Fruit fly (Drosophila melanogaster): Measurements from ENCODE around the gene GILT2.

GILT2 gene

DNA sequence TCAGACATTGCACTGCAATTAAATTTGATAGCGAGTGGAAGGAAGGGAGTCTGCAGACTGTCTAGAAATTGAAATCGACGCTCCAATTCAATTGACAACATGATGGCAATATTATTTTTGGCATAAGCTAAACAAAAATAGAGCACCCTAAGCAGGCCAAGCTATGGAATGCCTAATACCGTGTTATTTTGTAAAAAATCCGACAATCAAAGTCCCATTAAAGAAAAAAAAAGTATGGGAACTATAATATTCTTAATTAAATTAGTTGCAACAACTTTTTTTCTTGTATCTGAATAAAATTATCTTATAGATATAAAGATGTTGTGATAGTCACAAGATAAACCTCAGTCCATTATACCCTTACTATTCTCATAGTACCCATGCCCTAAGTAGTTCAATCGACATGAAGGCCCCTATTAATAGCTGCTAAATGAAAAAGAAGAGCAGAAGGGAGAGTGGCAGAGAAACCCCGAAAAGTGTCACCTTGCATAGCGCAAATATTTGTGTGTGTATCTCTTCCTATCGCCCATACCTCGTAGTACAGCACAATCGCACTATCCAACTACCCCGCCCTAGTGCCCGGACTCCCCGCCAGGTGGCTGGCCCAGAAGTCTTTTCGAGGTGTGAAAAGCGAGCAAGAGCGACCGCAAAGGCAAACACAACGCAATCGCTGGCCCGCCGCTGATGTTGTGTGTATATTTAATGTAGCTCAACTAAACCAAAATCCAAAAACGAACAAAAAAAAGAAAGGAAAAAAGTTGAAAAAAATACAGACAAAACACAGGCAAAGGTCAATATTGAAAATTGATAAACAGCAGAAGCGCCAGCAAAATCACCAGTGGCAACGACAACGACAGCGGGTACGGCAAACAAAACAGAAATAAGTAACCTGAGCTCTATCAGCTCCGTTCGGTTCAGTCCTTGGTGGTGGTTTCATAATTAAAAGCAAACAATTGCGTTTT, 21.1 kb upstream of the GILT2 start (continued):
- TF ChIP-seq CG18476 (GFP tag; optimal IDR thresholded peaks at IDR 0.05) = no peak
- no peak for TF ChIP-seq usp (GFP tag; optimal IDR thresholded peaks at IDR 0.05)
- TF ChIP-seq wek (GFP tag; optimal IDR thresholded peaks at IDR 0.05) = peak; percentile 64
- no peak for TF ChIP-seq knrl (GFP tag; IDR thresholded peaks at IDR 0.05; ENCODE audit: partially characterized antibody)
- TF ChIP-seq CG3281 (GFP tag; optimal IDR thresholded peaks at IDR 0.05) = peak; percentile 36
- TF ChIP-seq CG13287 (GFP tag; IDR thresholded peaks at IDR 0.05; ENCODE audit: partially characterized antibody) = no peak
- TF ChIP-seq CG32772 (GFP tag; IDR thresholded peaks at IDR 0.05) = peak; percentile 65
- TF ChIP-seq BtbVII (GFP tag; optimal IDR thresholded peaks at IDR 0.05) = peak; percentile 50
- TF ChIP-seq crc (GFP tag; optimal IDR thresholded peaks at IDR 0.05) = peak; percentile 39
- no peak for TF ChIP-seq CG2120 (GFP tag; optimal IDR thresholded peaks at IDR 0.05)
- TF ChIP-seq CG3163 (GFP tag; optimal IDR thresholded peaks at IDR 0.05) = peak; percentile 59
- TF ChIP-seq CG11456 (GFP tag; IDR thresholded peaks at IDR 0.05) = no peak
- peak in 1 of 2 experiments; percentile 48 for TF ChIP-seq bsh (GFP tag; optimal IDR thresholded peaks at IDR 0.05)
- peak; percentile 19 for TF ChIP-seq btn (GFP tag; optimal IDR thresholded peaks at IDR 0.05)
- peak; percentile 10 for TF ChIP-seq Fer3 (tag; optimal IDR thresholded peaks at IDR 0.05)
- peak; percentile 50; the same call in 1 of the 2 replicates for TF ChIP-seq sens-2 (GFP tag; IDR thresholded peaks at IDR 0.05)
- no peak for TF ChIP-seq prd (optimal IDR thresholded peaks at IDR 0.05)
- TF ChIP-seq prd (GFP tag; IDR thresholded peaks at IDR 0.05) = peak; percentile 17; the same call in 2 of the 3 replicates
- TF ChIP-seq CG9876 (GFP tag; optimal IDR thresholded peaks at IDR 0.05) = peak; percentile 62
- no peak for TF ChIP-seq pzg (GFP tag; optimal IDR thresholded peaks at IDR 0.05)
- TF ChIP-seq caup (GFP tag; optimal IDR thresholded peaks at IDR 0.05; ENCODE audit: severe bottlenecking) = peak; percentile 49
- no peak for TF ChIP-seq CG30403 (GFP tag; optimal IDR thresholded peaks at IDR 0.05)
- TF ChIP-seq CG17361 (GFP tag; IDR thresholded peaks at IDR 0.05) = peak; percentile 67
- TF ChIP-seq ato (GFP tag; IDR thresholded peaks at IDR 0.05; ENCODE audit: partially characterized antibody) = no peak
- TF ChIP-seq CG4282 (GFP tag; optimal IDR thresholded peaks at IDR 0.05) = no peak
- TF ChIP-seq Hr39 (optimal IDR thresholded peaks at IDR 0.05) = no peak
- no peak for TF ChIP-seq Poxn (GFP tag; IDR thresholded peaks at IDR 0.05)
- TF ChIP-seq Xrp1 (GFP tag; IDR thresholded peaks at IDR 0.05) = peak; percentile 69
- TF ChIP-seq HmgZ (tag; optimal IDR thresholded peaks at IDR 0.05) = peak; percentile 66
- peak; percentile 57; the same call in 2 of the 3 replicates for TF ChIP-seq dysf (GFP tag; IDR thresholded peaks at IDR 0.05)
- TF ChIP-seq CG14667 (GFP tag; IDR thresholded peaks at IDR 0.05) = no peak
- peak; percentile 6 for TF ChIP-seq cato (GFP tag; optimal IDR thresholded peaks at IDR 0.05; ENCODE audit: borderline replicate concordance)
- no peak; the same call in 1 of the 2 replicates for TF ChIP-seq CG10366 (GFP tag; IDR thresholded peaks at IDR 0.05)
- TF ChIP-seq CG12071 (GFP tag; optimal IDR thresholded peaks at IDR 0.05) = peak; percentile 55
- TF ChIP-seq salm (tag; optimal IDR thresholded peaks at IDR 0.05) = peak; percentile 71
- TF ChIP-seq br (optimal IDR thresholded peaks at IDR 0.05) = no peak
- TF ChIP-seq CG7745 (tag; optimal IDR thresholded peaks at IDR 0.05) = peak; percentile 88
- peak; percentile 87 for TF ChIP-seq CG15514 (GFP tag; optimal IDR thresholded peaks at IDR 0.05)
- TF ChIP-seq gsb-n (tag; optimal IDR thresholded peaks at IDR 0.05) = peak; percentile 84
- peak; percentile 62 for TF ChIP-seq CG6254 (GFP tag; optimal IDR thresholded peaks at IDR 0.05)
- TF ChIP-seq lmd (GFP tag; IDR thresholded peaks at IDR 0.05) = no peak
- TF ChIP-seq CG5953 (GFP tag; IDR thresholded peaks at IDR 0.05) = no peak
- TF ChIP-seq Nf-YB (GFP tag; optimal IDR thresholded peaks at IDR 0.05) = peak; percentile 65
- peak; percentile 63 for TF ChIP-seq Ets65A (GFP tag)
- TF ChIP-seq Opbp (GFP tag; IDR thresholded peaks at IDR 0.05; ENCODE audit: partially characterized antibody) = no peak
- TF ChIP-seq CG30431 (GFP tag; optimal IDR thresholded peaks at IDR 0.05) = peak; percentile 77
- peak; percentile 38 for TF ChIP-seq CG7928 (GFP tag; optimal IDR thresholded peaks at IDR 0.05)
- no peak for TF ChIP-seq HLH54F (GFP tag; optimal IDR thresholded peaks at IDR 0.05)
- TF ChIP-seq CG15011 (GFP tag; optimal IDR thresholded peaks at IDR 0.05) = peak; percentile 80
